Fruit fly (Drosophila melanogaster) whole organism, embryonic: Measurements from ENCODE around the gene mahe.
A peak's percentile ranks its signal among the peaks of the same experiment; 100 is the strongest.

Experiments used
- C15 ChIP-seq: fragments of 200-800 bp; sonication (Bioruptor generic); IDR thresholded peaks from 3 replicates; pipeline ENCODE4 v1.3.6; 2022; ENCODE audit warnings: missing biosample characterization, missing genetic modification characterization
- CG10366 ChIP-seq: fragments of 200-800 bp; sonication (Bioruptor generic); IDR thresholded peaks from 2 replicates; pipeline ENCODE4 v1.3.6; 2022; ENCODE audit warnings: missing biosample characterization, missing genetic modification characterization
- CG12219 ChIP-seq: fragments of 200-800 bp; sonication (Bioruptor generic); optimal IDR thresholded peaks from 3 replicates; lab custom pipeline; 2018; ENCODE audit warnings: missing biosample characterization, mild to moderate bottlenecking, missing genetic modification characterization
- CG12236 ChIP-seq: fragments of 200-800 bp; sonication (Bioruptor generic); optimal IDR thresholded peaks from 2 replicates; lab custom pipeline; 2016; ENCODE audit warnings: missing biosample characterization, missing genetic modification characterization
- CG1529 ChIP-seq: fragments of 200-800 bp; sonication (Bioruptor generic); optimal IDR thresholded peaks from 3 replicates; lab custom pipeline; 2018; ENCODE audit warnings: missing biosample characterization, missing genetic modification characterization
- CG17802 ChIP-seq: fragments of 200-800 bp; sonication (Bioruptor generic); optimal IDR thresholded peaks from 2 replicates; lab custom pipeline; 2018; ENCODE audit warnings: missing biosample characterization, mild to moderate bottlenecking, missing genetic modification characterization, moderate library complexity
- CG18476 ChIP-seq: fragments of 200-800 bp; sonication (Bioruptor generic); optimal IDR thresholded peaks from 2 replicates; lab custom pipeline; 2016; ENCODE audit warnings: missing biosample characterization, mild to moderate bottlenecking, missing genetic modification characterization
- CG2120 ChIP-seq: fragments of 200-800 bp; sonication (Bioruptor generic); optimal IDR thresholded peaks from 3 replicates; lab custom pipeline; 2016; ENCODE audit warnings: missing biosample characterization, missing genetic modification characterization
- CG31388 ChIP-seq: fragments of 200-800 bp; sonication (Bioruptor generic); optimal IDR thresholded peaks from 2 replicates; lab custom pipeline; 2016; ENCODE audit warnings: missing biosample characterization, missing genetic modification characterization
- CG32767 ChIP-seq: fragments of 200-800 bp; sonication (Bioruptor generic); IDR thresholded peaks from 2 replicates; pipeline ENCODE4 v1.3.6; 2022; ENCODE audit warnings: missing biosample characterization, missing genetic modification characterization
- CG34376 ChIP-seq: fragments of 200-800 bp; sonication (Bioruptor generic); optimal IDR thresholded peaks from 2 replicates; lab custom pipeline; 2018; ENCODE audit warnings: missing biosample characterization, mild to moderate bottlenecking, missing genetic modification characterization
- CG3838 ChIP-seq: fragments of 200-800 bp; sonication (Bioruptor generic); optimal IDR thresholded peaks from 3 replicates; lab custom pipeline; 2016; ENCODE audit warnings: missing biosample characterization, missing genetic modification characterization
- CG4424 ChIP-seq: fragments of 200-800 bp; sonication (Bioruptor generic); optimal IDR thresholded peaks from 3 replicates; lab custom pipeline; 2016; ENCODE audit warnings: missing biosample characterization, missing genetic modification characterization
- CG4707 ChIP-seq: fragments of 200-800 bp; sonication (Bioruptor generic); optimal IDR thresholded peaks from 2 replicates; lab custom pipeline; 2018; ENCODE audit warnings: missing biosample characterization, mild to moderate bottlenecking, missing genetic modification characterization, moderate library complexity
- CG5245 ChIP-seq: fragments of 200-800 bp; sonication (Bioruptor generic); optimal IDR thresholded peaks from 3 replicates; lab custom pipeline; 2016; ENCODE audit warnings: missing biosample characterization, missing genetic modification characterization
- CG7987 ChIP-seq: fragments of 200-800 bp; sonication (Bioruptor generic); optimal IDR thresholded peaks from 2 replicates; lab custom pipeline; 2018; ENCODE audit warnings: missing biosample characterization, mild to moderate bottlenecking, missing genetic modification characterization, moderate library complexity
- CG8924 ChIP-seq: fragments of 200-800 bp; optimal IDR thresholded peaks from 3 replicates; lab custom pipeline; 2019; ENCODE audit warnings: missing biosample characterization, mild to moderate bottlenecking, missing genetic modification characterization, moderate library complexity
- Dek ChIP-seq: fragments of 200-800 bp; sonication (Bioruptor generic); optimal IDR thresholded peaks from 3 replicates; lab custom pipeline; 2019; ENCODE audit warnings: missing biosample characterization, mild to moderate bottlenecking, missing genetic modification characterization, moderate library complexity
- HLH4C ChIP-seq: fragments of 200-800 bp; sonication (Bioruptor generic); IDR thresholded peaks from 3 replicates; pipeline ENCODE4 v1.3.6; 2022; ENCODE audit warnings: missing biosample characterization, missing genetic modification characterization; ENCODE audit not compliant: partially characterized antibody
- Med ChIP-seq: fragments of 200-800 bp; sonication (Bioruptor generic); peaks from one replicate; lab custom pipeline; 2016; ENCODE audit warnings: missing biosample characterization, missing genetic modification characterization, mild to moderate bottlenecking, inconsistent platforms, moderate library complexity
- Mrtf ChIP-seq: fragments of 200-800 bp; sonication (Bioruptor generic); IDR thresholded peaks from 3 replicates; pipeline ENCODE4 v1.3.6; 2022; ENCODE audit warnings: missing biosample characterization, missing genetic modification characterization
- Myb ChIP-seq: fragments of 200-800 bp; sonication (Bioruptor generic); optimal IDR thresholded peaks from 2 replicates; lab custom pipeline; 2016; ENCODE audit warnings: missing biosample characterization, missing genetic modification characterization
- NK7.1 ChIP-seq: fragments of 200-800 bp; sonication (Bioruptor generic); optimal IDR thresholded peaks from 3 replicates; lab custom pipeline; 2016; ENCODE audit warnings: missing biosample characterization, missing genetic modification characterization
- Nf-YA ChIP-seq: fragments of 200-800 bp; sonication (Bioruptor generic); IDR thresholded peaks from 2 replicates; pipeline ENCODE4 v1.3.6; 2022; ENCODE audit warnings: missing biosample characterization, missing genetic modification characterization
- Nf-YB ChIP-seq: fragments of 200-800 bp; sonication (Bioruptor generic); optimal IDR thresholded peaks from 3 replicates; lab custom pipeline; 2019; ENCODE audit warnings: missing biosample characterization, mild to moderate bottlenecking, missing genetic modification characterization, moderate library complexity
- Tbp ChIP-seq: fragments of >200 bp; optimal IDR thresholded peaks from 2 replicates; lab custom pipeline; 2018; ENCODE audit warnings: missing biosample characterization, missing genetic modification characterization
- cas ChIP-seq: fragments of 200-800 bp; sonication (Bioruptor generic); IDR thresholded peaks from 2 replicates; pipeline ENCODE4 v1.3.6; 2022; ENCODE audit warnings: missing biosample characterization, missing genetic modification characterization
- ci ChIP-seq: fragments of 200-800 bp; sonication (Bioruptor generic); IDR thresholded peaks from 3 replicates; pipeline ENCODE4 v1.3.6; 2022; ENCODE audit warnings: missing biosample characterization, missing genetic modification characterization
- crc ChIP-seq: fragments of 200-800 bp; sonication (Bioruptor generic); optimal IDR thresholded peaks from 2 replicates; lab custom pipeline; 2016; ENCODE audit warnings: missing biosample characterization, missing genetic modification characterization
- crol ChIP-seq: fragments of 200-800 bp; sonication (Bioruptor generic); IDR thresholded peaks from 2 replicates; pipeline ENCODE4 v1.3.6; 2022; ENCODE audit warnings: missing biosample characterization, missing genetic modification characterization
- danr ChIP-seq: fragments of 200-800 bp; sonication (Bioruptor generic); IDR thresholded peaks from 2 replicates; pipeline ENCODE4 v1.3.6; 2022; ENCODE audit warnings: missing biosample characterization, missing genetic modification characterization
- gcm ChIP-seq: fragments of 200-800 bp; sonication (Bioruptor generic); optimal IDR thresholded peaks from 2 replicates; lab custom pipeline; 2019; ENCODE audit warnings: missing biosample characterization, mild to moderate bottlenecking, missing genetic modification characterization, moderate library complexity
- hb ChIP-seq: fragments of 200-800 bp; sonication (Bioruptor generic); IDR thresholded peaks from 3 replicates; pipeline ENCODE4 v1.3.6; 2022; ENCODE audit warnings: missing biosample characterization, missing genetic modification characterization; ENCODE audit not compliant: partially characterized antibody
- her ChIP-seq: fragments of 200-800 bp; sonication (Bioruptor generic); optimal IDR thresholded peaks from 2 replicates; lab custom pipeline; 2016; ENCODE audit warnings: missing biosample characterization, missing genetic modification characterization
- jigr1 ChIP-seq: fragments of 200-800 bp; sonication (Bioruptor generic); IDR thresholded peaks from 3 replicates; pipeline ENCODE4 v1.3.6; 2022; ENCODE audit warnings: missing biosample characterization, missing genetic modification characterization
- jumu ChIP-seq: fragments of 200-800 bp; sonication (Bioruptor generic); optimal IDR thresholded peaks from 3 replicates; lab custom pipeline; 2016; ENCODE audit warnings: missing biosample characterization, missing genetic modification characterization
- mld ChIP-seq: fragments of 200-800 bp; sonication (Bioruptor generic); IDR thresholded peaks from 3 replicates; pipeline ENCODE4 v1.3.6; 2022; ENCODE audit warnings: missing biosample characterization, missing genetic modification characterization; ENCODE audit not compliant: partially characterized antibody
- nerfin-2 ChIP-seq: fragments of 200-800 bp; sonication (Bioruptor generic); IDR thresholded peaks from 2 replicates; pipeline ENCODE4 v1.3.6; 2022; ENCODE audit warnings: missing biosample characterization, missing genetic modification characterization; ENCODE audit not compliant: partially characterized antibody
- odd ChIP-seq: fragments of 200-800 bp; sonication (Bioruptor generic); optimal IDR thresholded peaks from 2 replicates; lab custom pipeline; 2017; ENCODE audit warnings: missing biosample characterization, mild to moderate bottlenecking, missing genetic modification characterization
- pb ChIP-seq: fragments of 200-800 bp; sonication (Bioruptor generic); optimal IDR thresholded peaks from 3 replicates; lab custom pipeline; 2016; ENCODE audit warnings: missing biosample characterization, missing genetic modification characterization
- pnt ChIP-seq: fragments of 200-800 bp; sonication (Bioruptor generic); optimal IDR thresholded peaks from 3 replicates; lab custom pipeline; 2016; ENCODE audit warnings: missing biosample characterization, missing genetic modification characterization
- salm ChIP-seq: fragments of 200-800 bp; sonication (Bioruptor generic); optimal IDR thresholded peaks from 2 replicates; lab custom pipeline; 2018; ENCODE audit warnings: missing biosample characterization, mild to moderate bottlenecking, missing genetic modification characterization
- scrt ChIP-seq: fragments of 200-800 bp; sonication (Bioruptor generic); optimal IDR thresholded peaks from 2 replicates; lab custom pipeline; 2018; ENCODE audit warnings: missing biosample characterization, mild to moderate bottlenecking, missing genetic modification characterization, moderate library complexity
- sens-2 ChIP-seq: fragments of 200-800 bp; sonication (Bioruptor generic); IDR thresholded peaks from 2 replicates; pipeline ENCODE4 v1.3.6; 2022; ENCODE audit warnings: missing biosample characterization, missing genetic modification characterization
- sim ChIP-seq: fragments of 200-800 bp; sonication (Bioruptor generic); IDR thresholded peaks from 2 replicates; pipeline ENCODE4 v1.3.6; 2022; ENCODE audit warnings: missing biosample characterization, missing genetic modification characterization
- sima ChIP-seq: fragments of 200-800 bp; sonication (Bioruptor generic); optimal IDR thresholded peaks from 2 replicates; lab custom pipeline; 2016; ENCODE audit warnings: missing biosample characterization, missing genetic modification characterization
- stc ChIP-seq: fragments of 200-800 bp; sonication (Bioruptor generic); IDR thresholded peaks from 2 replicates; pipeline ENCODE4 v1.3.6; 2022; ENCODE audit warnings: missing biosample characterization, missing genetic modification characterization
- sug ChIP-seq: fragments of 200-800 bp; optimal IDR thresholded peaks from 2 replicates; lab custom pipeline; 2019; ENCODE audit warnings: missing biosample characterization, mild to moderate bottlenecking, missing genetic modification characterization, moderate library complexity
- vnd ChIP-seq: fragments of 200-800 bp; sonication (Bioruptor generic); IDR thresholded peaks from 3 replicates; pipeline ENCODE4 v1.3.6; 2022; ENCODE audit warnings: missing biosample characterization, missing genetic modification characterization; ENCODE audit not compliant: partially characterized antibody
- wor ChIP-seq: fragments of 200-800 bp; sonication (Bioruptor generic); IDR thresholded peaks from 2 replicates; pipeline ENCODE4 v1.3.6; 2022; ENCODE audit warnings: missing biosample characterization, missing genetic modification characterization

The mahe gene

DNA sequence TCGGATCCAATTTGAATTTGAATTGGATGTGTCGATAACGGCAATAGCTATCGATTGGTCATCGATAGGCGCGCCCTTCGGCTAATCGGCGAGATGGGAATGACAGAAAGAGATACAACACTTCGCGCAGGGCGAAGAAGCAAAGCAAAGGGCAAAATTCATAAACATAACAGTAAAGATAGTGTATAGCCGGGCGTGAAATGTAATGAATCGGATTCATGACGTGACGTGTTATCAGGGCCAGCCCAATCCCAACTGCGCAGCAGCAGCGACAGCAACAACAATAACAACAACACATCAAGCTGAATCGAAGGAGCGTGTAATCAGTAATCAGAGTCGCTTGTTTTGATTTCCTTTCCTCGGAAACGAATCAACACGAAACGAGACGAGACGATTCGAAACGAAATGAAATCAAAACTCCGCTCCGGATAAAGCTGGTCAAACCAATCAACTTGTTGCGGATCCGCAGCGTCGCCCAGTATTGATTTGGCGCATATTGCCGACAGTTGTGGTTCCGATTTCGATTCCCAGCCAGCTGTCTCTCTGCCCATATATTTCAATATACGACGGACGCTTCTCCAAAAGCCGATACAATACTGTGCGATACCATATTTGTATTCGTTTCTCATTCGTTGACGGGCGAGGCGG is 19.1 kb downstream of the mahe start, which contains the start of gene snz (continued):
- TF ChIP-seq vnd (GFP tag; lab: Robert Waterston, UW) (peak; percentile 66; the same call in 2 of the 3 replicates), ci (0 out of 3 replicates have a peak, but pooled peaks have one; percentile 26), HLH4C (GFP tag; lab: Robert Waterston, UW) (peak; percentile 86), Nf-YB (GFP tag; lab: Kevin White, UChicago) (no peak), CG2120 (GFP tag; lab: Kevin White, UChicago) (peak; percentile 25), CG12236 (GFP tag; lab: Kevin White, UChicago) (no peak), pb (GFP tag; lab: Kevin White, UChicago) (no peak)

DNA sequence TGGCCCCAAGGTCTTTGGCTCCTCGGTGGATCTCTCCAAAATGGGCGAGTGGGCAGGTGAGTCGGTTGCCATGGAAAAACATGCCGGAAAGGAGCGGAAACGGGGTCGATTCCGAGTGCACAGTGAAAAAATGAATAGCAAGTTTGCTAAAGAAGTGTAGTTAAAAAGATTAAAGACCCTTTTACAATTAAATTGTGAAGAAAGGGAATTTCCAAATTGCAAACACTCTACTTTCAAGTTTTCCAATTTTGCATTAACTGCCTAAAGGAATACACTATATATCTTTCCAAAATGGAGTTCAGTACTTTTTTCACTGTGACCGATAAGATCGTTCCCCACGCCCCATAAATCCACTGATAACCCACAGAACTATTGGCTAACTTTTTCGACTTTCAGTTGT is 21.7 kb downstream of the mahe start:
- TF ChIP-seq odd (GFP tag; lab: Kevin White, UChicago) (no peak), C15 (no peak), mld (no peak), CG12219 (GFP tag; lab: Kevin White, UChicago) (no peak), hb (GFP tag; lab: Robert Waterston, UW) (no peak), stc (peak; percentile 50; the same call in 1 of the 2 replicates), jumu (GFP tag; lab: Kevin White, UChicago) (no peak), sug (tag; lab: Kevin White, UChicago) (no peak), cas (no peak), CG34376 (GFP tag; lab: Kevin White, UChicago) (no peak), CG8924 (no peak), Myb (GFP tag; lab: Kevin White, UChicago) (no peak), CG18476 (GFP tag; lab: Kevin White, UChicago) (no peak), CG32767 (GFP tag; lab: Robert Waterston, UW) (no peak), Mrtf (GFP tag; lab: Robert Waterston, UW) (no peak), her (GFP tag; lab: Kevin White, UChicago) (no peak), crc (GFP tag; lab: Kevin White, UChicago) (no peak), sim (GFP tag; lab: Robert Waterston, UW) (no peak), nerfin-2 (GFP tag; lab: Robert Waterston, UW) (no peak), CG31388 (GFP tag; lab: Kevin White, UChicago) (no peak), CG7987 (GFP tag; lab: Kevin White, UChicago) (no peak), scrt (GFP tag; lab: Kevin White, UChicago) (no peak), CG3838 (GFP tag; lab: Kevin White, UChicago) (no peak), CG10366 (GFP tag; lab: Robert Waterston, UW) (no peak), CG5245 (no peak), Med (GFP tag; lab: Kevin White, UChicago) (peak; percentile 79), NK7.1 (GFP tag; lab: Kevin White, UChicago) (no peak), Nf-YA (GFP tag; lab: Robert Waterston, UW) (no peak), gcm (no peak), jigr1 (GFP tag; lab: Robert Waterston, UW) (no peak), CG4424 (peak; percentile 20), pnt (GFP tag; lab: Kevin White, UChicago) (no peak), wor (GFP tag; lab: Robert Waterston, UW) (no peak), sens-2 (GFP tag; lab: Robert Waterston, UW) (no peak), CG4707 (GFP tag; lab: Kevin White, UChicago) (no peak), CG17802 (tag; lab: Kevin White, UChicago) (no peak), salm (no peak), Tbp (GFP tag; lab: Kevin White, UChicago) (no peak), crol (GFP tag; lab: Robert Waterston, UW) (no peak), danr (GFP tag; lab: Robert Waterston, UW) (no peak), CG1529 (no peak), sima (no peak), Dek (tag; lab: Kevin White, UChicago) (no peak)
